Fruit fly (Drosophila melanogaster): ENCODE measurements around the gene CG31266.

Gene CG31266

DNA sequence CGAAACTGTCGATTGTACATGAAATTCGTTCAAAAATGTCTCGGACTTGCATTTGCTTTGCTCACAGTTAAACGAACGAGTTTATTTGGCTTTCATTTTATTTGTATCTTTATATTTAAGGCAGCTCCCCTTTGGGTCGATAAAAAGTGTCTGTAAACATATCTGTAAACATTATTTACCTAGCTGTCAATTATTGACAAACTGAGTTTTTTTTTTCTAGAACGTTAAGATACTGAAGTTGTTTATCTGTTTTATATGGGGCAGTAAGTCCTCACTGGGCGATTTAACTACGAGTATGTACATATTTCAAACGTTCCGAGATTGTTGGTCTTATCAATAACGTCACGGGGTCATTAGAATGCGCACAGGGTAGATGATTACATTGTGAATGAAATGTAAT lies 16.8 kb upstream of the CG31266 start (continued):
- TF ChIP-seq CG2889 (GFP tag; IDR thresholded peaks at IDR 0.05) (no peak), sens-2 (GFP tag; IDR thresholded peaks at IDR 0.05) (no peak), Elba2 (GFP tag; optimal IDR thresholded peaks at IDR 0.05) (no peak), CG16863 (GFP tag; optimal IDR thresholded peaks at IDR 0.05) (no peak), B-H2 (GFP tag; optimal IDR thresholded peaks at IDR 0.05) (no peak), Hmr (GFP tag; optimal IDR thresholded peaks at IDR 0.05) (no peak), CG10321 (GFP tag; IDR thresholded peaks at IDR 0.05) (no peak), CG12299 (tag; optimal IDR thresholded peaks at IDR 0.05) (no peak), Dip3 (GFP tag; optimal IDR thresholded peaks at IDR 0.05) (no peak), CG17359 (tag; optimal IDR thresholded peaks at IDR 0.05) (no peak), sna (GFP tag; IDR thresholded peaks at IDR 0.05; ENCODE audit: partially characterized antibody) (no peak), CG16815 (GFP tag; optimal IDR thresholded peaks at IDR 0.05) (no peak), CG34422 (GFP tag; IDR thresholded peaks at IDR 0.05) (no peak), Kr (GFP tag; optimal IDR thresholded peaks at IDR 0.05) (peak; percentile 6), HLH54F (GFP tag; optimal IDR thresholded peaks at IDR 0.05) (no peak), CG3163 (GFP tag; optimal IDR thresholded peaks at IDR 0.05) (no peak), CG17186 (GFP tag; optimal IDR thresholded peaks at IDR 0.05) (no peak), unc-4 (GFP tag; IDR thresholded peaks at IDR 0.05; ENCODE audit: partially characterized antibody) (no peak), Gsc (GFP tag; IDR thresholded peaks at IDR 0.05) (no peak), chm (GFP tag; IDR thresholded peaks at IDR 0.05) (no peak), tna (GFP tag; IDR thresholded peaks at IDR 0.05; ENCODE audit: partially characterized antibody) (no peak), croc (GFP tag; conservative IDR thresholded peaks at IDR 0.05) (no peak), pnt (GFP tag; optimal IDR thresholded peaks at IDR 0.05) (no peak), tx (GFP tag; optimal IDR thresholded peaks at IDR 0.05) (no peak), CG7839 (tag; optimal IDR thresholded peaks at IDR 0.05) (no peak), CG33557 (GFP tag; optimal IDR thresholded peaks at IDR 0.05) (peak; percentile 69), seq (GFP tag; IDR thresholded peaks at IDR 0.05) (no peak), CG6765 (GFP tag; optimal IDR thresholded peaks at IDR 0.05) (peak; percentile 27), aop (GFP tag; IDR thresholded peaks at IDR 0.05) (no peak), run (tag; optimal IDR thresholded peaks at IDR 0.05) (no peak), CG4282 (GFP tag; optimal IDR thresholded peaks at IDR 0.05) (no peak), CG15479 (GFP tag; optimal IDR thresholded peaks at IDR 0.05) (no peak), CG6272 (GFP tag; IDR thresholded peaks at IDR 0.05) (no peak), HLH4C (GFP tag; IDR thresholded peaks at IDR 0.05; ENCODE audit: partially characterized antibody) (no peak), CG12769 (tag; optimal IDR thresholded peaks at IDR 0.05) (no peak), Ets97D (GFP tag; optimal IDR thresholded peaks at IDR 0.05) (no peak), ro (GFP tag; IDR thresholded peaks at IDR 0.05) (no peak), CG11723 (GFP tag; optimal IDR thresholded peaks at IDR 0.05) (peak; percentile 25), CG6813 (GFP tag; optimal IDR thresholded peaks at IDR 0.05) (peak; percentile 63), Mrtf (GFP tag; IDR thresholded peaks at IDR 0.05) (no peak), ash1 (GFP tag; optimal IDR thresholded peaks at IDR 0.05) (no peak), crol (GFP tag; IDR thresholded peaks at IDR 0.05) (no peak), gro (GFP tag; optimal IDR thresholded peaks at IDR 0.05) (no peak), da (GFP tag; optimal IDR thresholded peaks at IDR 0.05) (no peak), wek (GFP tag; optimal IDR thresholded peaks at IDR 0.05) (peak; percentile 31), Side (GFP tag; optimal IDR thresholded peaks at IDR 0.05) (no peak), bbx (GFP tag; IDR thresholded peaks at IDR 0.05; ENCODE audit: partially characterized antibody) (no peak), CG15601 (tag; optimal IDR thresholded peaks at IDR 0.05) (peak; percentile 62), CG11093 (GFP tag; IDR thresholded peaks at IDR 0.05) (no peak), ap (GFP tag; IDR thresholded peaks at IDR 0.05) (no peak), Atf3 (GFP tag; optimal IDR thresholded peaks at IDR 0.05) (no peak), CG6175 (GFP tag; IDR thresholded peaks at IDR 0.05) (no peak), CTCF (GFP tag; optimal IDR thresholded peaks at IDR 0.05) (no peak)
